Fruit fly (Drosophila melanogaster) whole organism, embryonic: ENCODE results near the gene Crtc.

ENCODE experiments used
- BtbVII ChIP-seq: fragments of 200-800 bp; sonication (Bioruptor generic); optimal IDR thresholded peaks from 3 replicates; lab custom pipeline; 2017; ENCODE audit warnings: missing biosample characterization, mild to moderate bottlenecking, missing genetic modification characterization
- CG10274 ChIP-seq: fragments of 200-800 bp; sonication (Bioruptor generic); optimal IDR thresholded peaks from 3 replicates; lab custom pipeline; 2017; ENCODE audit warnings: missing biosample characterization, mild to moderate bottlenecking, missing genetic modification characterization
- CG10959 ChIP-seq: fragments of 200-800 bp; sonication (Bioruptor generic); IDR thresholded peaks from 2 replicates; pipeline ENCODE4 v1.3.6; 2022; ENCODE audit warnings: missing biosample characterization, missing genetic modification characterization
- CG11085 ChIP-seq: fragments of 200-800 bp; sonication (Bioruptor generic); IDR thresholded peaks from 2 replicates; pipeline ENCODE4 v1.3.6; 2022; ENCODE audit warnings: missing biosample characterization, missing genetic modification characterization
- CG11560 ChIP-seq: fragments of 200-800 bp; sonication (Bioruptor generic); IDR thresholded peaks from 3 replicates; pipeline ENCODE4 v1.3.6; 2022; ENCODE audit warnings: missing biosample characterization, missing genetic modification characterization
- CG13287 ChIP-seq: fragments of 200-800 bp; sonication (Bioruptor generic); IDR thresholded peaks from 2 replicates; pipeline ENCODE4 v1.3.6; 2022; ENCODE audit warnings: missing biosample characterization, missing genetic modification characterization; ENCODE audit not compliant: partially characterized antibody
- CG13624 ChIP-seq: fragments of 200-800 bp; sonication (Bioruptor generic); optimal IDR thresholded peaks from 2 replicates; lab custom pipeline; 2016; ENCODE audit warnings: missing biosample characterization, missing genetic modification characterization
- CG1529 ChIP-seq: fragments of 200-800 bp; sonication (Bioruptor generic); optimal IDR thresholded peaks from 3 replicates; lab custom pipeline; 2018; ENCODE audit warnings: missing biosample characterization, missing genetic modification characterization
- CG15601 ChIP-seq: fragments of 200-800 bp; sonication (Bioruptor generic); optimal IDR thresholded peaks from 3 replicates; lab custom pipeline; 2019; ENCODE audit warnings: missing biosample characterization, mild to moderate bottlenecking, missing genetic modification characterization, moderate library complexity
- CG1603 ChIP-seq: fragments of 200-800 bp; sonication (Bioruptor generic); optimal IDR thresholded peaks from 2 replicates; lab custom pipeline; 2019; ENCODE audit warnings: missing biosample characterization, mild to moderate bottlenecking, missing genetic modification characterization, moderate library complexity
- CG2712 ChIP-seq: fragments of 200-800 bp; optimal IDR thresholded peaks from 3 replicates; lab custom pipeline; 2019; ENCODE audit warnings: missing biosample characterization, mild to moderate bottlenecking, missing genetic modification characterization, moderate library complexity
- CG32767 ChIP-seq: fragments of 200-800 bp; sonication (Bioruptor generic); IDR thresholded peaks from 2 replicates; pipeline ENCODE4 v1.3.6; 2022; ENCODE audit warnings: missing biosample characterization, missing genetic modification characterization
- CG34224 ChIP-seq: fragments of 200-800 bp; sonication (Bioruptor generic); IDR thresholded peaks from 3 replicates; pipeline ENCODE4 v1.3.6; 2022; ENCODE audit warnings: missing biosample characterization, missing genetic modification characterization; ENCODE audit not compliant: partially characterized antibody
- CG42726 ChIP-seq: fragments of 200-800 bp; sonication (Bioruptor generic); IDR thresholded peaks from 2 replicates; pipeline ENCODE4 v1.3.6; 2022; ENCODE audit warnings: missing biosample characterization, missing genetic modification characterization; ENCODE audit not compliant: partially characterized antibody
- CG4404 ChIP-seq: fragments of 200-800 bp; sonication (Bioruptor generic); IDR thresholded peaks from 2 replicates; pipeline ENCODE4 v1.3.6; 2022; ENCODE audit warnings: missing biosample characterization, missing genetic modification characterization
- CG5180 ChIP-seq: fragments of 200-800 bp; sonication (Bioruptor generic); optimal IDR thresholded peaks from 3 replicates; lab custom pipeline; 2017; ENCODE audit warnings: missing biosample characterization, missing genetic modification characterization, mild to moderate bottlenecking, moderate library complexity, missing genetic modification reagents
- CG6254 ChIP-seq: fragments of 200-800 bp; sonication (Bioruptor generic); optimal IDR thresholded peaks from 3 replicates; lab custom pipeline; 2017; ENCODE audit warnings: mild to moderate bottlenecking, missing biosample characterization, missing genetic modification reagents, missing genetic modification characterization
- CG7963 ChIP-seq: fragments of 200-800 bp; sonication (Bioruptor generic); IDR thresholded peaks from 3 replicates; pipeline ENCODE4 v1.3.6; 2022; ENCODE audit warnings: missing biosample characterization, missing genetic modification characterization; ENCODE audit not compliant: partially characterized antibody
- CG8924 ChIP-seq: fragments of 200-800 bp; optimal IDR thresholded peaks from 3 replicates; lab custom pipeline; 2019; ENCODE audit warnings: missing biosample characterization, mild to moderate bottlenecking, missing genetic modification characterization, moderate library complexity
- CG8944 ChIP-seq: fragments of 200-800 bp; sonication (Bioruptor generic); optimal IDR thresholded peaks from 3 replicates; lab custom pipeline; 2016; ENCODE audit warnings: missing biosample characterization, missing genetic modification characterization
- CG9727 ChIP-seq: fragments of 200-800 bp; sonication (Bioruptor generic); optimal IDR thresholded peaks from 3 replicates; lab custom pipeline; 2017; ENCODE audit warnings: missing biosample characterization, mild to moderate bottlenecking, missing genetic modification characterization
- Dbx ChIP-seq: fragments of 200-800 bp; sonication (Bioruptor generic); IDR thresholded peaks from 3 replicates; pipeline ENCODE4 v1.3.6; 2022; ENCODE audit warnings: missing biosample characterization, missing genetic modification characterization
- E2f2 ChIP-seq: fragments of 200-800 bp; sonication (Bioruptor generic); IDR thresholded peaks from 2 replicates; pipeline ENCODE4 v1.3.6; 2022; ENCODE audit warnings: missing biosample characterization, missing genetic modification characterization
- Fer1 ChIP-seq: fragments of 200-800 bp; sonication (Bioruptor generic); optimal IDR thresholded peaks from 2 replicates; lab custom pipeline; 2017; ENCODE audit warnings: missing biosample characterization, mild to moderate bottlenecking, missing genetic modification characterization
- Hand ChIP-seq: fragments of 200-800 bp; sonication (Bioruptor generic); optimal IDR thresholded peaks from 2 replicates; lab custom pipeline; 2017; ENCODE audit warnings: mild to moderate bottlenecking, missing biosample characterization, missing genetic modification reagents, missing genetic modification characterization
- Hr78 ChIP-seq, 2 experiments: fragments of 200-800 bp in 1 of 2; fragments of >200 bp in 1 of 2; sonication (Bioruptor generic) in 1 of 2; optimal IDR thresholded peaks; 2 replicates each; lab custom pipeline; 2017 to 2019; ENCODE audit warnings: missing biosample characterization in 2 of 2, missing genetic modification characterization in 2 of 2, mild to moderate bottlenecking in 1 of 2, moderate library complexity in 1 of 2
- Lim3 ChIP-seq: fragments of 200-800 bp; sonication (Bioruptor generic); IDR thresholded peaks from 2 replicates; pipeline ENCODE4 v1.3.6; 2022; ENCODE audit warnings: missing biosample characterization, missing genetic modification characterization
- Mad ChIP-seq: fragments of 200-800 bp; sonication (Bioruptor generic); optimal IDR thresholded peaks from 2 replicates; lab custom pipeline; 2016; ENCODE audit warnings: missing biosample characterization, missing genetic modification characterization
- Nf-YA ChIP-seq: fragments of 200-800 bp; sonication (Bioruptor generic); IDR thresholded peaks from 2 replicates; pipeline ENCODE4 v1.3.6; 2022; ENCODE audit warnings: missing biosample characterization, missing genetic modification characterization
- NfI ChIP-seq: fragments of 200-800 bp; sonication (Bioruptor generic); optimal IDR thresholded peaks from 3 replicates; lab custom pipeline; 2018; ENCODE audit warnings: missing biosample characterization, mild to moderate bottlenecking, missing genetic modification characterization, moderate library complexity
- Spps ChIP-seq: fragments of 200-800 bp; sonication (Bioruptor generic); optimal IDR thresholded peaks from 2 replicates; lab custom pipeline; 2018; ENCODE audit warnings: missing biosample characterization, mild to moderate bottlenecking, missing genetic modification characterization
- Taf1 ChIP-seq: fragments of 200-800 bp; sonication (Bioruptor generic); IDR thresholded peaks from 2 replicates; pipeline ENCODE4 v1.3.6; 2022; ENCODE audit warnings: missing biosample characterization, missing genetic modification characterization
- Xrp1 ChIP-seq: fragments of 200-800 bp; sonication (Bioruptor generic); IDR thresholded peaks from 2 replicates; pipeline ENCODE4 v1.3.6; 2022; ENCODE audit warnings: missing biosample characterization, missing genetic modification characterization
- disco-r ChIP-seq: fragments of 200-800 bp; sonication (Bioruptor generic); optimal IDR thresholded peaks from 2 replicates; lab custom pipeline; 2016; ENCODE audit warnings: missing biosample characterization, missing genetic modification characterization
- eve ChIP-seq, 2 experiments: fragments of >200 bp; optimal IDR thresholded peaks; 2 replicates each; lab custom pipeline; 2017; ENCODE audit warnings: missing biosample characterization in 2 of 2, missing genetic modification characterization in 2 of 2
- fru ChIP-seq: fragments of >200 bp; optimal IDR thresholded peaks from 2 replicates; lab custom pipeline; 2017
- ftz-f1 ChIP-seq: fragments of 200-800 bp; sonication (Bioruptor generic); optimal IDR thresholded peaks from 2 replicates; lab custom pipeline; 2016; ENCODE audit warnings: missing biosample characterization, missing genetic modification characterization
- ind ChIP-seq: fragments of 200-800 bp; sonication (Bioruptor generic); optimal IDR thresholded peaks from 3 replicates; lab custom pipeline; 2016; ENCODE audit warnings: missing biosample characterization, missing genetic modification characterization
- jigr1 ChIP-seq: fragments of 200-800 bp; sonication (Bioruptor generic); IDR thresholded peaks from 3 replicates; pipeline ENCODE4 v1.3.6; 2022; ENCODE audit warnings: missing biosample characterization, missing genetic modification characterization
- mam ChIP-seq: fragments of 200-800 bp; sonication (Bioruptor generic); optimal IDR thresholded peaks from 3 replicates; lab custom pipeline; 2016; ENCODE audit warnings: missing biosample characterization, missing genetic modification characterization
- nom ChIP-seq: fragments of 200-800 bp; sonication (Bioruptor generic); optimal IDR thresholded peaks from 2 replicates; lab custom pipeline; 2017; ENCODE audit warnings: missing biosample characterization, missing genetic modification characterization, mild to moderate bottlenecking, moderate library complexity, missing genetic modification reagents
- sima ChIP-seq: fragments of 200-800 bp; sonication (Bioruptor generic); optimal IDR thresholded peaks from 2 replicates; lab custom pipeline; 2016; ENCODE audit warnings: missing biosample characterization, missing genetic modification characterization
- tx ChIP-seq: fragments of 200-800 bp; sonication (Bioruptor generic); optimal IDR thresholded peaks from 2 replicates; lab custom pipeline; 2016; ENCODE audit warnings: missing biosample characterization, missing genetic modification characterization

Crtc gene

dm6 chr3L:17616876-17617279, 52.2 kb downstream of the Crtc start (continued):
- TF ChIP-seq eve (GFP tag; optimal IDR thresholded peaks at IDR 0.05; lab: Kevin White, UChicago) (no peak), Fer1 (GFP tag; lab: Kevin White, UChicago) (no peak), CG4404 (no peak), nom (GFP tag; lab: Kevin White, UChicago) (no peak), CG8924 (no peak), CG11560 (no peak), CG15601 (tag; lab: Kevin White, UChicago) (no peak), Hr78 (GFP tag; optimal IDR thresholded peaks at IDR 0.05; lab: Kevin White, UChicago) (peak in 1 of 2 experiments; percentile 58), E2f2 (GFP tag; lab: Robert Waterston, UW) (no peak), Spps (tag; lab: Kevin White, UChicago) (no peak), CG5180 (no peak), Xrp1 (GFP tag; lab: Robert Waterston, UW) (no peak), BtbVII (GFP tag; lab: Kevin White, UChicago) (peak; percentile 1), CG9727 (GFP tag; lab: Kevin White, UChicago) (no peak), tx (GFP tag; lab: Kevin White, UChicago) (no peak), ftz-f1 (GFP tag; lab: Kevin White, UChicago) (peak; percentile 97), Dbx (GFP tag; lab: Robert Waterston, UW) (peak; percentile 62; the same call in 1 of the 3 replicates), Lim3 (GFP tag; lab: Robert Waterston, UW) (no peak), CG42726 (GFP tag; lab: Robert Waterston, UW) (0 out of 2 replicates have a peak, but pooled peaks have one; percentile 15), ind (GFP tag; lab: Kevin White, UChicago) (no peak), CG13624 (GFP tag; lab: Kevin White, UChicago) (peak; percentile 8), sima (GFP tag; lab: Kevin White, UChicago) (no peak), CG10959 (GFP tag; lab: Robert Waterston, UW) (no peak), Taf1 (no peak), CG2712 (tag; lab: Kevin White, UChicago) (no peak), CG11085 (GFP tag; lab: Robert Waterston, UW) (no peak), CG32767 (GFP tag; lab: Robert Waterston, UW) (peak; percentile 35; the same call in 1 of the 2 replicates), NfI (GFP tag; lab: Kevin White, UChicago) (no peak), jigr1 (no peak), Hand (GFP tag; lab: Kevin White, UChicago) (no peak), disco-r (GFP tag; lab: Kevin White, UChicago) (no peak), CG13287 (GFP tag; lab: Robert Waterston, UW) (peak; percentile 39), CG34224 (GFP tag; lab: Robert Waterston, UW) (no peak; the same call in 2 of the 3 replicates), CG6254 (GFP tag; lab: Kevin White, UChicago) (no peak), CG10274 (no peak), CG7963 (GFP tag; lab: Robert Waterston, UW) (no peak), CG1603 (no peak), mam (GFP tag; lab: Kevin White, UChicago) (no peak), CG1529 (no peak), Nf-YA (no peak), fru (lab: Kevin White, UChicago) (no peak), CG8944 (GFP tag; lab: Kevin White, UChicago) (no peak), Mad (no peak)
